Fruit fly (Drosophila melanogaster): ENCODE data around the gene CG3982.

The CG3982 gene

dm6 chr3L:9370907-9371365, 46.3 kb downstream of the CG3982 start, which contains the start of gene Fdx1 (continued):
- TF ChIP-seq Scr (GFP tag; IDR thresholded peaks at IDR 0.05; ENCODE audit: partially characterized antibody) (peak; percentile 68), prd (optimal IDR thresholded peaks at IDR 0.05) (no peak), prd (GFP tag; IDR thresholded peaks at IDR 0.05) (0 out of 3 replicates have a peak, but pooled peaks have one; percentile 33), CG3995 (GFP tag; optimal IDR thresholded peaks at IDR 0.05) (peak; percentile 97), dimm (GFP tag; IDR thresholded peaks at IDR 0.05) (no peak), CoRest (tag; optimal IDR thresholded peaks at IDR 0.05) (peak; percentile 55), CTCF (GFP tag; optimal IDR thresholded peaks at IDR 0.05) (no peak), CG12942 (GFP tag; optimal IDR thresholded peaks at IDR 0.05) (no peak), Sry-δ (GFP tag; optimal IDR thresholded peaks at IDR 0.05) (peak; percentile 70), E2f2 (GFP tag; IDR thresholded peaks at IDR 0.05) (peak; percentile 90), corto (GFP tag; optimal IDR thresholded peaks at IDR 0.05) (no peak), Deaf1 (tag; optimal IDR thresholded peaks at IDR 0.05) (no peak), CG32772 (GFP tag; IDR thresholded peaks at IDR 0.05) (no peak; the same call in 1 of the 2 replicates), HLH3B (GFP tag; IDR thresholded peaks at IDR 0.05) (peak; percentile 38; the same call in 1 of the 2 replicates), CG6765 (GFP tag; optimal IDR thresholded peaks at IDR 0.05) (no peak), Dbx (GFP tag; IDR thresholded peaks at IDR 0.05) (peak; percentile 39; the same call in 1 of the 3 replicates), D19B (GFP tag; optimal IDR thresholded peaks at IDR 0.05) (no peak), Six4 (GFP tag; optimal IDR thresholded peaks at IDR 0.05) (peak; percentile 11), CG18476 (GFP tag; optimal IDR thresholded peaks at IDR 0.05) (peak; percentile 30), dysf (GFP tag; IDR thresholded peaks at IDR 0.05) (peak; percentile 40; the same call in 1 of the 3 replicates), da (GFP tag; optimal IDR thresholded peaks at IDR 0.05) (no peak), lilli (GFP tag; optimal IDR thresholded peaks at IDR 0.05) (peak; percentile 48), fd3F (GFP tag; optimal IDR thresholded peaks at IDR 0.05) (peak; percentile 16), CG10267 (tag; optimal IDR thresholded peaks at IDR 0.05) (peak; percentile 39), CG11456 (GFP tag; IDR thresholded peaks at IDR 0.05) (0 out of 3 replicates have a peak, but pooled peaks have one; percentile 27), gcm (GFP tag; optimal IDR thresholded peaks at IDR 0.05) (peak; percentile 22), CG11247 (GFP tag; IDR thresholded peaks at IDR 0.05) (0 out of 2 replicates have a peak, but pooled peaks have one; percentile 27), abd-A (tag; optimal IDR thresholded peaks at IDR 0.05) (no peak), BtbVII (GFP tag; optimal IDR thresholded peaks at IDR 0.05) (peak; percentile 26), CG4730 (GFP tag; IDR thresholded peaks at IDR 0.05) (no peak), HmgZ (tag; optimal IDR thresholded peaks at IDR 0.05) (peak; percentile 49), Hmr (GFP tag; optimal IDR thresholded peaks at IDR 0.05) (no peak), inv (GFP tag; IDR thresholded peaks at IDR 0.05; ENCODE audit: partially characterized antibody) (peak; percentile 37; the same call in 1 of the 2 replicates), Dp (GFP tag; optimal IDR thresholded peaks at IDR 0.05) (peak; percentile 85), CG7839 (tag; optimal IDR thresholded peaks at IDR 0.05) (peak; percentile 32), ranshi (GFP tag; IDR thresholded peaks at IDR 0.05) (peak; percentile 37; the same call in 1 of the 2 replicates), ewg (GFP tag; optimal IDR thresholded peaks at IDR 0.05) (no peak), tin (GFP tag; optimal IDR thresholded peaks at IDR 0.05) (peak; percentile 41), chif (GFP tag; optimal IDR thresholded peaks at IDR 0.05) (no peak), lbe (GFP tag; optimal IDR thresholded peaks at IDR 0.05) (peak; percentile 43), Dll (GFP tag; IDR thresholded peaks at IDR 0.05; ENCODE audit: partially characterized antibody) (peak; percentile 80), NfI (GFP tag; optimal IDR thresholded peaks at IDR 0.05) (peak; percentile 28), CG43689 (GFP tag; IDR thresholded peaks at IDR 0.05) (no peak), YL-1 (GFP tag; optimal IDR thresholded peaks at IDR 0.05) (peak; percentile 1), ase (GFP tag; IDR thresholded peaks at IDR 0.05) (0 out of 3 replicates have a peak, but pooled peaks have one; percentile 24), Ada2b (GFP tag; IDR thresholded peaks at IDR 0.05) (peak; percentile 56), MTF-1 (GFP tag; optimal IDR thresholded peaks at IDR 0.05; ENCODE audit: borderline replicate concordance) (no peak), oc (tag; optimal IDR thresholded peaks at IDR 0.05) (no peak), CG3847 (GFP tag; IDR thresholded peaks at IDR 0.05) (peak; percentile 36), fd96Cb (tag; optimal IDR thresholded peaks at IDR 0.05) (no peak), unc-4 (GFP tag; IDR thresholded peaks at IDR 0.05; ENCODE audit: partially characterized antibody) (peak; percentile 70)

Data from whole organism, embryonic.